Worm (Caenorhabditis elegans) whole organism, L2 larva: ENCODE measurements around the gene rpb-2.

Experiments used
- nhr-11 ChIP-seq: fragments of 150-350 bp; optimal IDR thresholded peaks from 2 replicates; lab custom pipeline; 2014; ENCODE audit warnings: missing biosample characterization, missing genetic modification characterization
- zag-1 ChIP-seq: fragments of 150-350 bp; optimal IDR thresholded peaks from 2 replicates; lab custom pipeline; 2014; ENCODE audit warnings: missing biosample characterization, missing genetic modification characterization

DNA sequence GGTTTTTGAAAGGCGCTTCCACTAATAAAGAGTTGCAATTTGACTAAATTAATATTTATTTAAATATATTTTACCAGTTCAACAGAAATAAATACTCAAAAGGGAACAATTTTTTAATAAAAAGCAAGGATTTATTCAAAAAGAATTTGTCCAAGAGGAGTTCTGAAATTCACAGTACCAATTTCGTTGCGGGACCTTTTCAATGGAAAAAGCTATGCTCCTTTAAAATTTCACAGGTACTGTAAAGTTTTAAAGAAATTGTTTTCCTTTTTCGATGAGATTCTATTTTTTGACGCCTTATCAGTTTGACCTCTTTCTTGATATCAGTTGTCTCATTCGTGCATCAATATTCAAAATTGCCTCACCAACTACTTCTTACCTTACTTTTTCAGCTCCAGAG lies 39.1 kb upstream of the rpb-2 start, which contains the start of gene tag-340:
- no peak for TF ChIP-seq zag-1 (tag; lab: Kevin White, UChicago)
- TF ChIP-seq nhr-11 (tag; lab: Kevin White, UChicago) = no peak
